Worm (Caenorhabditis elegans): ENCODE data around the gene mig-15.

ce11 chrX:10444705-10445104, 16.2 kb upstream of the mig-15 start, which contains the start of gene C39B10.4:
- TF ChIP-seq snpc-4 (tag; optimal IDR thresholded peaks at IDR 0.05) (no peak), nhr-28 (tag; optimal IDR thresholded peaks at IDR 0.05) (no peak), tbx-8 (GFP tag; optimal IDR thresholded peaks at IDR 0.05) (no peak), nhr-2 (tag; optimal IDR thresholded peaks at IDR 0.05) (no peak), blmp-1 (tag; optimal IDR thresholded peaks at IDR 0.05) (no peak), elt-3 (tag; optimal IDR thresholded peaks at IDR 0.05) (no peak), nhr-76 (tag; optimal IDR thresholded peaks at IDR 0.05) (no peak), ceh-43 (GFP tag; optimal IDR thresholded peaks at IDR 0.05) (no peak), lsy-2 (tag; optimal IDR thresholded peaks at IDR 0.05) (no peak), lin-13 (tag; optimal IDR thresholded peaks at IDR 0.05) (no peak), nhr-12 (tag; optimal IDR thresholded peaks at IDR 0.05) (no peak)
